Fruit fly (Drosophila melanogaster): ENCODE results near the gene CG10472.

Gene CG10472

dm6 chr3L:6050230-6050807 lies 12.4 kb downstream of the CG10472 start, which contains the start of gene Jon65Aiii:
Gene Jon65Aiii (plus strand): TSS chr3L:6050757.
- TF ChIP-seq CG7045 (GFP tag; optimal IDR thresholded peaks at IDR 0.05) (no peak), cic (GFP tag; optimal IDR thresholded peaks at IDR 0.05) (peak; percentile 57)

DNA sequence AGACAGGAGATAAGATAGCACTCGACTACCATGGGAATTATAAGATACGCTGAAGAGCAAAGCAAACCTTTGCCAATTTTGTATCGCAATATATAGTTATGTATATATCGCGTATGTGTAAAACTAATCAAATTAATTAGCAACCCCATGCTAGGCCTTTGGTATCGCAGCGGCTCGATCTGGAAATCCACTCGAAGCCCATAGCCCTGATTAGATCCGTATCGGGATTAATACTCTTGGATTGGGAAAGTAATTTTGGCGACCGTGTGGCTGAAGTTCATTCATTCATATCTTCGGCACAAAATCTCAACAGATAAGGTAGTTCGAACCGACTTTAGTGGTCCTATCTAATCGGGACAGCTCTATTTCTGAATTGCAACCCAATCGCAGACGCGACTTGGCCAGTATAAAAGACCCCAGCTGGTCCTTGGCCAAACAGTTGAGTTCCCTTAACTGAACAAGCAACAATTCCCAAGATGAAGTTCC lies 23.9 kb downstream of the CG10472 start, which contains the start of gene Jon65Aiv:
Jon65Aiv (plus strand) TSS at position 436 of the 486 bp plus-strand sequence.
- TF ChIP-seq pad (GFP tag; optimal IDR thresholded peaks at IDR 0.05), result no peak
- TF ChIP-seq cic (GFP tag; optimal IDR thresholded peaks at IDR 0.05), result peak; percentile 15
- no peak for TF ChIP-seq CG1620 (GFP tag; optimal IDR thresholded peaks at IDR 0.05)

DNA sequence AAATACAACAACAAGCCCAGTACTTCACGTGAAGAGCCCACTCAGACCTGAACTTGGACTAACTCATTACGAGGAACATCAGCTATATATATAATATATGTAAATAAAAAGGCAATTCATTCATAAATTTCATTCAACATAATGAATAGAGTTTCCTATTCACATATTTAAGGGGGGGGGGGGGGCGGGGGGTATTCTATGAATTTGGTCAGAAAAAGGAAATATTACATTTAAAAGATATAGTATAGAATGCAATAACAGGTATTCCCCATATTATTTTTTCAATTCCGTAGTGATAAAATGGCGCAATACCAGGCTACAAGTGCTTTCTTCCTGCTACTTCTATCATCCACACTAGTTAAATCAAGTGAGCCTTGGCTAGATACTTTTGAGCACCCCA lies 25.9 kb downstream of the CG10472 start, which contains the start of gene CG6462:
CG6462 (plus strand) TSS at position 301 of the 400 bp plus-strand sequence.
- TF ChIP-seq kay (GFP tag; ENCODE audit: borderline replicate concordance), result no peak
- no peak for TF ChIP-seq CG14711 (tag; optimal IDR thresholded peaks at IDR 0.05)
- no peak for TF ChIP-seq Mnt (GFP tag; optimal IDR thresholded peaks at IDR 0.05)
- TF ChIP-seq cnc (optimal IDR thresholded peaks at IDR 0.05), result no peak
- TF ChIP-seq toe (GFP tag; optimal IDR thresholded peaks at IDR 0.05), result no peak
- no peak for TF ChIP-seq pad (GFP tag; optimal IDR thresholded peaks at IDR 0.05)
- TF ChIP-seq CG7101 (tag; optimal IDR thresholded peaks at IDR 0.05), result no peak
- no peak for TF ChIP-seq CG7045 (GFP tag; optimal IDR thresholded peaks at IDR 0.05)
- no peak for TF ChIP-seq ovo (GFP tag; optimal IDR thresholded peaks at IDR 0.05)
- no peak for TF ChIP-seq CG33017 (tag; optimal IDR thresholded peaks at IDR 0.05)
- no peak for TF ChIP-seq CG5204 (GFP tag; optimal IDR thresholded peaks at IDR 0.05)
- TF ChIP-seq CG11617 (GFP tag; optimal IDR thresholded peaks at IDR 0.05), result no peak
- TF ChIP-seq CG12768 (GFP tag; optimal IDR thresholded peaks at IDR 0.05), result no peak
- TF ChIP-seq Crg-1 (GFP tag; optimal IDR thresholded peaks at IDR 0.05), result no peak
- TF ChIP-seq Hr96 (GFP tag; optimal IDR thresholded peaks at IDR 0.05), result no peak
- TF ChIP-seq CG1620 (GFP tag; optimal IDR thresholded peaks at IDR 0.05), result no peak

DNA sequence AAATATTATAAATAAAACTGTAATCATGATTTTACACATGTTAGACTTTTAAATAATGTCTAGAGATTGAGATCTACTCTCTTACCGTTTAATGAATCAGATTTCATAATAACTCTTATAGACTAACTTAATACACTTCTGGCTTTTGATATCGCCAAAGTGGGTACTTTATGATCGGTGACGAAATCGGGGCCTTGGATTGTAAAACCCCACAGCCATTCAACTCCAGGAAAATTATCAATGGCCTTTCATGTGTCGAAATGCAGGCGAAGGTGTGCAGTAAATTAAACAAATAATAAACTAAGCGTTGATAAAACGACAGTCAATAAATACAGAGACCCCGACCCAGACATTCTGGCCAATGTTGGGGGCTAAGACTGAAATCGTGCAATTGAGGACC lies 26.6 kb downstream of the CG10472 start:
- TF ChIP-seq Mnt (GFP tag; optimal IDR thresholded peaks at IDR 0.05) (no peak), cic (GFP tag; optimal IDR thresholded peaks at IDR 0.05) (peak; percentile 26), kay (GFP tag; ENCODE audit: borderline replicate concordance) (peak; percentile 75), cnc (optimal IDR thresholded peaks at IDR 0.05) (no peak), Hr96 (GFP tag; optimal IDR thresholded peaks at IDR 0.05) (peak; percentile 21)

dm6 chr3L:6034916-6035315 lies 27.8 kb downstream of the CG10472 start, which contains the start of gene yip7:
Gene yip7 (plus strand): TSS chr3L:6035216.
- no peak for TF ChIP-seq ovo (GFP tag; optimal IDR thresholded peaks at IDR 0.05)
- TF ChIP-seq Crg-1 (GFP tag; optimal IDR thresholded peaks at IDR 0.05), result no peak
- no peak for TF ChIP-seq toe (GFP tag; optimal IDR thresholded peaks at IDR 0.05)
- no peak for TF ChIP-seq CG7101 (tag; optimal IDR thresholded peaks at IDR 0.05)

DNA sequence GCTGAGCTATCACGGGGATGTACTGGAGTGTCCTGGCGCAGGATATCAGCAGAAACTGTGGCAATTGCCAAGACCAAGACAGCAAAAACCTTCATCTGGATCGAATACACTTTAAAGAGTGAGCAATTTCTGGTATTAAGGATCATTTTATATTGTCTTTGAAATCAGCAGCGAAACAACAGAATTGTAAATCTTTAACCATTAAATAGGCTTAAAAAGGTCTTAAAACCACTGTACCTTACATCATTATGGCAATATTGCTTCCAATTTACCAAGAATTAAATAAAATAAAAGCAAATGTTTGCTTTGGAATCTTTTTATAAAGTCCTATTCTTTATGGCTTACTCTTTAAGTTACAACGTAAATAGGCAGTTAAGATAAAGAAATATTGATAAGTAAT lies 28.2 kb downstream of the CG10472 start, which contains the start of gene CG10477:
CG10477 (minus strand) TSS at position 101 of the 400 bp plus-strand sequence.
- TF ChIP-seq cic (GFP tag; optimal IDR thresholded peaks at IDR 0.05) (no peak), CG33017 (tag; optimal IDR thresholded peaks at IDR 0.05) (no peak), ovo (GFP tag; optimal IDR thresholded peaks at IDR 0.05) (no peak), Clk (GFP tag; optimal IDR thresholded peaks at IDR 0.05) (no peak), CG7101 (tag; optimal IDR thresholded peaks at IDR 0.05) (no peak), CG12768 (GFP tag; optimal IDR thresholded peaks at IDR 0.05) (no peak), bab1 (GFP tag; optimal IDR thresholded peaks at IDR 0.05) (no peak), CG14711 (tag; optimal IDR thresholded peaks at IDR 0.05) (no peak), kay (GFP tag; ENCODE audit: borderline replicate concordance) (no peak), CG5204 (GFP tag; optimal IDR thresholded peaks at IDR 0.05) (no peak), CG1620 (GFP tag; optimal IDR thresholded peaks at IDR 0.05) (no peak), cnc (optimal IDR thresholded peaks at IDR 0.05) (no peak), pad (GFP tag; optimal IDR thresholded peaks at IDR 0.05) (no peak), CG11617 (GFP tag; optimal IDR thresholded peaks at IDR 0.05) (no peak), CG7045 (GFP tag; optimal IDR thresholded peaks at IDR 0.05) (no peak), toe (GFP tag; optimal IDR thresholded peaks at IDR 0.05) (no peak), Mnt (GFP tag; optimal IDR thresholded peaks at IDR 0.05) (no peak), Hr96 (GFP tag; optimal IDR thresholded peaks at IDR 0.05) (no peak), Crg-1 (GFP tag; optimal IDR thresholded peaks at IDR 0.05) (no peak)

dm6 chr3L:6033008-6033407 lies 29.7 kb downstream of the CG10472 start:
- TF ChIP-seq cic (GFP tag; optimal IDR thresholded peaks at IDR 0.05), result no peak
- peak; percentile 25 for TF ChIP-seq kay (GFP tag; ENCODE audit: borderline replicate concordance)

DNA sequence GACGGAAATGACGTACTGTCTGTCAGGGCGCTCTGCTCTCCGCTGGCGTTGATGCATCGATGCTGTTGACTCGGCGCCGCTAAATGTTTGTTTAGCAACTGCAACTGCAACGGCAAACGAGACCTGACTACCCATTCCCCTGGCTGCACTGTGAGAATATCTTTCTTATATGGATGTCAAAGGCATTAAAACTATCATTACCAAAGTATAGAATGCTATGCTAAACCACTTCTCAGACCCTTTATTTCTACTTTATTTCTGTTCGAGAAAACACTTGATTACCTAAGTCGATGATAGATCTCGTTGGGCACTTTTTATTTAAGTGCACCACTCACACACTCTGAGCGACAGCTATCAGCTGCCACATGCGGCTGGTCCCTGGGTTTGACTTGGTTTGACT lies 40.6 kb downstream of the CG10472 start:
- TF ChIP-seq Mnt (GFP tag; optimal IDR thresholded peaks at IDR 0.05) (no peak), cnc (optimal IDR thresholded peaks at IDR 0.05) (no peak), Crg-1 (GFP tag; optimal IDR thresholded peaks at IDR 0.05) (no peak), pad (GFP tag; optimal IDR thresholded peaks at IDR 0.05) (no peak), CG14711 (tag; optimal IDR thresholded peaks at IDR 0.05) (no peak), CG7045 (GFP tag; optimal IDR thresholded peaks at IDR 0.05) (no peak), kay (GFP tag; ENCODE audit: borderline replicate concordance) (no peak), cic (GFP tag; optimal IDR thresholded peaks at IDR 0.05) (no peak), Clk (GFP tag; optimal IDR thresholded peaks at IDR 0.05) (no peak), CG7101 (tag; optimal IDR thresholded peaks at IDR 0.05) (no peak), CG33017 (tag; optimal IDR thresholded peaks at IDR 0.05) (no peak), ovo (GFP tag; optimal IDR thresholded peaks at IDR 0.05) (no peak)
